Worm (Caenorhabditis elegans) whole organism, L1 larva: ENCODE data around the gene ari-2.

Source experiments
- C04F5.9 ChIP-seq: sonication (generic microtip); optimal IDR thresholded peaks from 2 replicates; lab custom pipeline; 2016; ENCODE audit warnings: missing genetic modification characterization, missing compliant biosample characterization
- F16B12.6 ChIP-seq: fragments of 150-350 bp; optimal IDR thresholded peaks from 2 replicates; lab custom pipeline; 2014; ENCODE audit warnings: missing biosample characterization, missing genetic modification characterization
- aly-2 ChIP-seq: fragments of 150-350 bp; optimal IDR thresholded peaks from 2 replicates; lab custom pipeline; 2014; ENCODE audit warnings: missing biosample characterization, missing genetic modification characterization
- ama-1 ChIP-seq: fragments of 150-350 bp; optimal IDR thresholded peaks from 2 replicates; lab custom pipeline; 2014
- ceh-63 ChIP-seq: fragments of 200-800 bp; sonication (Bioruptor generic); optimal IDR thresholded peaks from 2 replicates; lab custom pipeline; 2018; ENCODE audit warnings: mild to moderate bottlenecking, missing genetic modification characterization, missing compliant biosample characterization
- ceh-8 ChIP-seq: fragments of 200-800 bp; sonication (Bioruptor generic); optimal IDR thresholded peaks from 2 replicates; lab custom pipeline; 2018; ENCODE audit warnings: mild to moderate bottlenecking, missing genetic modification characterization, moderate library complexity, missing compliant biosample characterization
- ceh-82 ChIP-seq, 3 experiments: fragments of 150-350 bp in 1 of 3; sonication (generic microtip) in 2 of 3; optimal IDR thresholded peaks; 2 replicates each; lab custom pipeline; 2014 to 2017; ENCODE audit warnings: missing biosample characterization in 3 of 3, missing genetic modification characterization in 3 of 3
- ceh-90 ChIP-seq: sonication (generic microtip); optimal IDR thresholded peaks from 2 replicates; lab custom pipeline; 2016; ENCODE audit warnings: missing genetic modification characterization, missing compliant biosample characterization
- dsc-1 ChIP-seq: sonication (generic microtip); optimal IDR thresholded peaks from 2 replicates; lab custom pipeline; 2016; ENCODE audit warnings: mild to moderate bottlenecking, missing genetic modification characterization, missing compliant biosample characterization
- efl-1 ChIP-seq, 4 experiments: fragments of 150-350 bp; optimal IDR thresholded peaks in 3 of 4; peaks in 1 of 4; 1 replicate in 1 of 4; 2 replicates in 3 of 4; lab custom pipeline; 2014; ENCODE audit warnings: missing biosample characterization in 2 of 4, missing genetic modification characterization in 2 of 4, missing genetic modification reagents in 2 of 4
- efl-3 ChIP-seq: fragments of 200-800 bp; sonication (Bioruptor generic); optimal IDR thresholded peaks from 2 replicates; lab custom pipeline; 2018; ENCODE audit warnings: mild to moderate bottlenecking, missing genetic modification characterization, missing compliant biosample characterization
- egl-13 ChIP-seq: sonication (generic microtip); optimal IDR thresholded peaks from 2 replicates; lab custom pipeline; 2016; ENCODE audit warnings: missing genotype, missing genetic modification reagents, missing genetic modification characterization, missing compliant biosample characterization
- egl-27 ChIP-seq, 2 experiments: fragments of 150-350 bp in 1 of 2; sonication (generic microtip); optimal IDR thresholded peaks; 3 replicates each; lab custom pipeline; 2017 to 2018; ENCODE audit warnings: missing biosample characterization in 2 of 2, missing genetic modification characterization in 2 of 2, missing genetic modification reagents in 2 of 2
- elt-2 ChIP-seq: sonication (generic microtip); optimal IDR thresholded peaks from 2 replicates; lab custom pipeline; 2016; ENCODE audit warnings: missing genetic modification characterization, mild to moderate bottlenecking, inconsistent platforms, missing compliant biosample characterization, missing genetic modification reagents
- elt-3 ChIP-seq, 6 experiments: fragments of 150-350 bp in 1 of 6; sonication (generic microtip); optimal IDR thresholded peaks; 2 replicates each; lab custom pipeline; 2017 to 2018; ENCODE audit warnings: missing biosample characterization in 6 of 6, missing genetic modification characterization in 6 of 6, inconsistent platforms in 1 of 6
- ets-5 ChIP-seq: fragments of 200-800 bp; sonication (Bioruptor generic); IDR thresholded peaks from 2 replicates; pipeline ENCODE4 v1.3.6; 2022; ENCODE audit warnings: missing genetic modification characterization, missing compliant biosample characterization
- fkh-10 ChIP-seq: sonication (generic microtip); optimal IDR thresholded peaks from 2 replicates; lab custom pipeline; 2017; ENCODE audit warnings: missing biosample characterization, missing genetic modification reagents, missing genetic modification characterization
- fkh-4 ChIP-seq: sonication (generic microtip); optimal IDR thresholded peaks from 2 replicates; lab custom pipeline; 2016; ENCODE audit warnings: missing compliant biosample characterization, missing genetic modification characterization, borderline replicate concordance
- fos-1 ChIP-seq: fragments of 150-350 bp; optimal IDR thresholded peaks from 2 replicates; lab custom pipeline; 2014; ENCODE audit warnings: missing biosample characterization, missing genetic modification characterization
- hlh-4 ChIP-seq: sonication (generic microtip); optimal IDR thresholded peaks from 2 replicates; lab custom pipeline; 2016; ENCODE audit warnings: mild to moderate bottlenecking, missing genetic modification characterization, missing compliant biosample characterization
- isw-1 ChIP-seq: fragments of 200-800 bp; sonication (Bioruptor generic); IDR thresholded peaks from 2 replicates; pipeline ENCODE4 v1.3.6; 2022; ENCODE audit warnings: missing genetic modification characterization, missing compliant biosample characterization
- jun-1 ChIP-seq: fragments of 150-350 bp; optimal IDR thresholded peaks from 2 replicates; lab custom pipeline; 2014; ENCODE audit warnings: missing biosample characterization, missing genetic modification reagents, missing genetic modification characterization
- lin-14 ChIP-seq: fragments of 200-800 bp; sonication (Bioruptor generic); optimal IDR thresholded peaks from 2 replicates; lab custom pipeline; 2018; ENCODE audit warnings: mild to moderate bottlenecking, missing genetic modification characterization, moderate library complexity, missing compliant biosample characterization
- lin-39 ChIP-seq: fragments of 150-350 bp; optimal IDR thresholded peaks from 2 replicates; lab custom pipeline; 2014; ENCODE audit warnings: missing biosample characterization, missing genetic modification reagents, missing genetic modification characterization
- lir-3 ChIP-seq: sonication (generic microtip); optimal IDR thresholded peaks from 2 replicates; lab custom pipeline; 2016; ENCODE audit warnings: mild to moderate bottlenecking, missing genetic modification characterization, moderate library complexity, missing compliant biosample characterization; ENCODE audit not compliant: poor library complexity
- lsy-2 ChIP-seq, 2 experiments: fragments of 150-350 bp; optimal IDR thresholded peaks; 2 replicates each; lab custom pipeline; 2014; ENCODE audit warnings: missing biosample characterization in 2 of 2, missing genetic modification characterization in 2 of 2
- mab-9 ChIP-seq: fragments of 200-800 bp; sonication (Bioruptor generic); IDR thresholded peaks from 2 replicates; pipeline ENCODE4 v1.3.6; 2022; ENCODE audit warnings: missing genetic modification reagents, missing genetic modification characterization, missing compliant biosample characterization
- mdl-1 ChIP-seq, 2 experiments: fragments of 150-350 bp; optimal IDR thresholded peaks; 2 replicates each; lab custom pipeline; 2014 to 2017; ENCODE audit warnings: missing biosample characterization in 2 of 2, missing genetic modification characterization in 2 of 2, inconsistent platforms in 1 of 2
- mep-1 ChIP-seq: fragments of 150-350 bp; optimal IDR thresholded peaks from 2 replicates; lab custom pipeline; 2014; ENCODE audit warnings: missing biosample characterization, missing genetic modification characterization
- nhr-11 ChIP-seq: fragments of 150-350 bp; optimal IDR thresholded peaks from 2 replicates; lab custom pipeline; 2014; ENCODE audit warnings: missing biosample characterization, missing genetic modification characterization
- nhr-12 ChIP-seq: sonication (generic microtip); optimal IDR thresholded peaks from 2 replicates; lab custom pipeline; 2017; ENCODE audit warnings: missing biosample characterization, missing genetic modification characterization
- nhr-237 ChIP-seq: fragments of 150-350 bp; optimal IDR thresholded peaks from 2 replicates; lab custom pipeline; 2014; ENCODE audit warnings: missing biosample characterization, missing genetic modification characterization
- nhr-28 ChIP-seq: fragments of 150-350 bp; optimal IDR thresholded peaks from 2 replicates; lab custom pipeline; 2014; ENCODE audit warnings: missing biosample characterization, missing genetic modification characterization
- nhr-47 ChIP-seq: sonication (generic microtip); optimal IDR thresholded peaks from 2 replicates; lab custom pipeline; 2016; ENCODE audit warnings: mild to moderate bottlenecking, missing genetic modification characterization, moderate library complexity, missing compliant biosample characterization
- nhr-71 ChIP-seq: sonication (generic microtip); optimal IDR thresholded peaks from 2 replicates; lab custom pipeline; 2016; ENCODE audit warnings: mild to moderate bottlenecking, missing genetic modification characterization, moderate library complexity, missing compliant biosample characterization
- nhr-76 ChIP-seq: sonication (generic microtip); optimal IDR thresholded peaks from 2 replicates; lab custom pipeline; 2017; ENCODE audit warnings: missing biosample characterization, missing genetic modification characterization
- nhr-84 ChIP-seq: sonication (generic microtip); optimal IDR thresholded peaks from 2 replicates; lab custom pipeline; 2017; ENCODE audit warnings: missing biosample characterization, missing genetic modification characterization
- nhr-85 ChIP-seq: sonication (generic microtip); peaks from one replicate; lab custom pipeline; 2016; ENCODE audit warnings: missing genetic modification characterization, inconsistent platforms, missing compliant biosample characterization
- pax-3 ChIP-seq: fragments of 200-800 bp; sonication (Bioruptor generic); optimal IDR thresholded peaks from 2 replicates; lab custom pipeline; 2018; ENCODE audit warnings: mild to moderate bottlenecking, missing genetic modification characterization, moderate library complexity, missing compliant biosample characterization
- pqm-1 ChIP-seq: sonication (generic microtip); optimal IDR thresholded peaks from 3 replicates; lab custom pipeline; 2017; ENCODE audit warnings: missing biosample characterization, missing genetic modification characterization
- rnt-1 ChIP-seq: sonication (generic microtip); optimal IDR thresholded peaks from 2 replicates; lab custom pipeline; 2016; ENCODE audit warnings: mild to moderate bottlenecking, missing genetic modification characterization, moderate library complexity, missing compliant biosample characterization
- skn-1 ChIP-seq: fragments of 150-350 bp; optimal IDR thresholded peaks from 2 replicates; lab custom pipeline; 2014; ENCODE audit warnings: missing biosample characterization, missing genetic modification characterization
- snpc-4 ChIP-seq: fragments of 150-350 bp; optimal IDR thresholded peaks from 2 replicates; lab custom pipeline; 2014; ENCODE audit warnings: missing biosample characterization, missing genetic modification characterization
- snu-23 ChIP-seq: sonication (generic microtip); optimal IDR thresholded peaks from 2 replicates; lab custom pipeline; 2016; ENCODE audit warnings: missing genetic modification characterization, missing compliant biosample characterization
- sox-4 ChIP-seq: sonication (generic microtip); optimal IDR thresholded peaks from 2 replicates; lab custom pipeline; 2016; ENCODE audit warnings: missing genetic modification characterization, missing compliant biosample characterization
- sup-37 ChIP-seq: fragments of 200-800 bp; sonication (Bioruptor generic); optimal IDR thresholded peaks from 2 replicates; lab custom pipeline; 2018; ENCODE audit warnings: mild to moderate bottlenecking, missing genetic modification characterization, missing compliant biosample characterization
- tbx-2 ChIP-seq: sonication (generic microtip); optimal IDR thresholded peaks from 2 replicates; lab custom pipeline; 2016; ENCODE audit warnings: missing genetic modification characterization, missing compliant biosample characterization
- unc-130 ChIP-seq: fragments of 150-350 bp; optimal IDR thresholded peaks from 2 replicates; lab custom pipeline; 2017; ENCODE audit warnings: missing biosample characterization, missing genetic modification characterization, inconsistent platforms
- unc-62 ChIP-seq: fragments of 150-350 bp; optimal IDR thresholded peaks from 2 replicates; lab custom pipeline; 2014; ENCODE audit warnings: missing biosample characterization, missing genetic modification reagents, missing genetic modification characterization
- vab-15 ChIP-seq: sonication (generic microtip); optimal IDR thresholded peaks from 2 replicates; lab custom pipeline; 2017; ENCODE audit warnings: missing genotype, mild to moderate bottlenecking, missing genetic modification characterization, missing compliant biosample characterization
- xbp-1 ChIP-seq: sonication (generic microtip); optimal IDR thresholded peaks from 2 replicates; lab custom pipeline; 2016; ENCODE audit warnings: missing genetic modification characterization, missing compliant biosample characterization
- zip-4 ChIP-seq: fragments of 200-800 bp; sonication (Bioruptor generic); optimal IDR thresholded peaks from 2 replicates; lab custom pipeline; 2018; ENCODE audit warnings: mild to moderate bottlenecking, missing genetic modification characterization, moderate library complexity, missing compliant biosample characterization
- ztf-11 ChIP-seq, 2 experiments: sonication (generic microtip); optimal IDR thresholded peaks; 2 replicates each; lab custom pipeline; 2016 to 2017; ENCODE audit warnings: missing genetic modification characterization in 2 of 2, missing biosample characterization in 1 of 2, missing compliant biosample characterization in 1 of 2

The ari-2 gene

ce11 chrIV:5607343-5607742, 56.4 kb downstream of the ari-2 start:
- TF ChIP-seq egl-27 (tag; optimal IDR thresholded peaks at IDR 0.05; lab: Kevin White, UChicago) (no peak), unc-130 (tag; lab: Kevin White, UChicago) (no peak), dsc-1 (tag; lab: Kevin White, UChicago) (peak; percentile 36), F16B12.6 (tag; lab: Kevin White, UChicago) (no peak), ceh-82 (tag; optimal IDR thresholded peaks at IDR 0.05; lab: Kevin White, UChicago) (peak in 1 of 3 experiments; percentile 64), rnt-1 (peak; percentile 69), elt-3 (tag; optimal IDR thresholded peaks at IDR 0.05; lab: Kevin White, UChicago) (no peak), mab-9 (GFP tag; lab: Robert Waterston, UW) (no peak), isw-1 (peak; percentile 25; the same call in 1 of the 2 replicates), nhr-85 (tag; lab: Kevin White, UChicago) (peak; percentile 37), tbx-2 (tag; lab: Kevin White, UChicago) (peak; percentile 38), efl-1 (optimal IDR thresholded peaks at IDR 0.05; lab: Kevin White, UChicago) (peak; percentile 33 to 35), efl-1 (GFP tag; optimal IDR thresholded peaks at IDR 0.05 in 1 of 2; lab: Kevin White, UChicago) (peak; percentile 4 to 92), lin-14 (GFP tag; lab: Kevin White, UChicago) (peak; percentile 98), fkh-4 (tag; lab: Kevin White, UChicago) (no peak), snpc-4 (tag; lab: Kevin White, UChicago) (peak; percentile 44), lir-3 (peak; percentile 12), egl-13 (tag; lab: Kevin White, UChicago) (no peak), ceh-63 (no peak), pax-3 (no peak), jun-1 (peak; percentile 31), pqm-1 (tag; lab: Kevin White, UChicago) (no peak), aly-2 (tag; lab: Kevin White, UChicago) (no peak), unc-62 (GFP tag; lab: Kevin White, UChicago) (no peak), nhr-47 (tag; lab: Kevin White, UChicago) (peak; percentile 62), ceh-90 (tag; lab: Kevin White, UChicago) (no peak), nhr-71 (tag; lab: Kevin White, UChicago) (peak; percentile 75), hlh-4 (no peak), mdl-1 (tag; optimal IDR thresholded peaks at IDR 0.05; lab: Kevin White, UChicago) (peak in 1 of 2 experiments; percentile 79), lsy-2 (tag; optimal IDR thresholded peaks at IDR 0.05; lab: Kevin White, UChicago) (peak; percentile 39 to 68), C04F5.9 (tag; lab: Kevin White, UChicago) (no peak), nhr-28 (tag; lab: Kevin White, UChicago) (no peak), mep-1 (peak; percentile 73), ama-1 (lab: Kevin White, UChicago) (peak; percentile 48), snu-23 (GFP tag; lab: Kevin White, UChicago) (peak; percentile 54), skn-1 (tag; lab: Kevin White, UChicago) (peak; percentile 66), nhr-237 (tag; lab: Kevin White, UChicago) (no peak), elt-2 (no peak), vab-15 (no peak), efl-3 (GFP tag; lab: Kevin White, UChicago) (no peak), lin-39 (no peak), sox-4 (tag; lab: Kevin White, UChicago) (no peak), ceh-8 (peak; percentile 18), xbp-1 (tag; lab: Kevin White, UChicago) (peak; percentile 23), sup-37 (no peak), nhr-11 (no peak), ztf-11 (tag; optimal IDR thresholded peaks at IDR 0.05; lab: Kevin White, UChicago) (no peak), nhr-76 (tag; lab: Kevin White, UChicago) (no peak), fkh-10 (GFP tag; lab: Kevin White, UChicago) (peak; percentile 26), fos-1 (tag; lab: Kevin White, UChicago) (no peak), zip-4 (GFP tag; lab: Kevin White, UChicago) (no peak), nhr-84 (no peak), ets-5 (GFP tag; lab: Robert Waterston, UW) (no peak), nhr-12 (no peak)
